Worm (Caenorhabditis elegans): ENCODE data around the gene lipl-4.

ce11 chrV:6505339-6505811, 44.6 kb upstream of the lipl-4 start, which contains the start of gene W01A11.7:
- TF ChIP-seq unc-62 (GFP tag; optimal IDR thresholded peaks at IDR 0.05) (no peak), snpc-4 (GFP tag; optimal IDR thresholded peaks at IDR 0.05) (no peak), snpc-4 (tag; optimal IDR thresholded peaks at IDR 0.05) (no peak), C06A6.2 (GFP tag; conservative IDR thresholded peaks at IDR 0.05) (no peak), ekl-4 (GFP tag; IDR thresholded peaks at IDR 0.05) (no peak), nhr-120 (GFP tag; IDR thresholded peaks at IDR 0.05) (no peak), lsy-27 (tag; optimal IDR thresholded peaks at IDR 0.05; ENCODE audit: borderline replicate concordance, insufficient read depth) (no peak), ccch-3 (GFP tag; optimal IDR thresholded peaks at IDR 0.05) (no peak), bed-2 (GFP tag; IDR thresholded peaks at IDR 0.05) (no peak), snpc-1.3 (tag; optimal IDR thresholded peaks at IDR 0.05; ENCODE audit: insufficient read depth) (no peak), B0035.1 (tag; optimal IDR thresholded peaks at IDR 0.05) (no peak), C17E4.6 (GFP tag; IDR thresholded peaks at IDR 0.05) (no peak), zim-3 (tag; optimal IDR thresholded peaks at IDR 0.05) (no peak)

Measured in whole organism, young adult.